Worm (Caenorhabditis elegans) whole organism, L2 larva: Measurements from ENCODE around the gene mrps-5.

Experiments used
- ceh-82 ChIP-seq: fragments of 150-350 bp; optimal IDR thresholded peaks from 2 replicates; lab custom pipeline; 2014; ENCODE audit warnings: missing biosample characterization, missing genetic modification characterization
- egl-27 ChIP-seq: sonication (generic microtip); optimal IDR thresholded peaks from 3 replicates; lab custom pipeline; 2017; ENCODE audit warnings: missing biosample characterization, missing genetic modification reagents, missing genetic modification characterization
- nhr-12 ChIP-seq: fragments of 150-350 bp; optimal IDR thresholded peaks from 2 replicates; lab custom pipeline; 2014; ENCODE audit warnings: missing biosample characterization, missing genetic modification characterization
- skn-1 ChIP-seq: sonication (generic microtip); optimal IDR thresholded peaks from 2 replicates; lab custom pipeline; 2017; ENCODE audit warnings: missing biosample characterization, missing genetic modification characterization
- unc-39 ChIP-seq: fragments of 150-350 bp; optimal IDR thresholded peaks from 2 replicates; lab custom pipeline; 2014; ENCODE audit warnings: missing biosample characterization, missing genetic modification characterization
- ztf-4 ChIP-seq: fragments of 150-350 bp; optimal IDR thresholded peaks from 2 replicates; lab custom pipeline; 2014; ENCODE audit warnings: missing biosample characterization, missing genetic modification characterization

DNA sequence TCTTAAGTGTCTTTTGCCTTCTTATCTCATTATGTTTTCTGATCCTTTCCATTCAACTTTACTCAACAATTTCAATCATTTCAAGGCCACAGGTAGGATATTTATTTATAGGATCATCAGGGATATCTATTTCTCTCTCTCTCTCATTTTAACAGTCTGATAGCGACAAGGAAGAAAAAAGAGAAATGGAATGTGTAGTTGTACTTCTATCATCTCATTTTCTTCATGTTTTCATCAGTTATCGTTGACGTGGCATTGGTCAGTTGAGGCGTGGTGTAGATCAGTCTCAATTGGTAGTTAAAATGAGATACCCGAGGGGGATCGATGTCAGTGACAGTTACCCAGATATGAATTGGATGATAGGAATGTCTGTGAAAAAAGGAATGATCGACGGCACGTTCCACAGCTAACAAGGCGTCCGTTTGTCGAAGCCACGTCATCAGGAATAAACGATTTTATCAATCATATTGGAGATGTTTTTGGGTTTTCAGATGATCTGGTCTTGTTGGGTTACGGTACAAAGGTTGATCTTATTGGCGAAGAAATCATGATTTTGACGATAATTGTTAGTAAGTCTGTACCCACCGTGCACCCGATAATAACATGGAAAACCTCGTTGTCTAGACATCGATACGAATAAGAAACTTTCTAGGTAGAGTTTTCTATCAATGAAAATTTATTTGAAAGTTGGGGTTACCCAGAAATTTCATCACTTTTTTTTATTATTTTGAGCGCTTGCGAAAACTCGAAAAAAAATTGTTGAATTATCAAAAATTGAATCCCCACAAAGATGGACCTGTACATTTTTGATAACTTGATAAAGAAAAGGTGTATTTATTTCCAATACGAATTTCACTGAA, 8.9 kb upstream of the mrps-5 start:
- no peak for TF ChIP-seq skn-1 (tag; lab: Kevin White, UChicago)
- peak; percentile 83 for TF ChIP-seq egl-27 (tag; lab: Kevin White, UChicago)
- no peak for TF ChIP-seq nhr-12 (tag; lab: Kevin White, UChicago)
- no peak for TF ChIP-seq ceh-82
- TF ChIP-seq ztf-4 (tag; lab: Kevin White, UChicago) = no peak
- TF ChIP-seq unc-39 = no peak
